Worm (Caenorhabditis elegans): ENCODE results near the gene npr-39.

npr-39 gene

ce11 chrV:10066769-10067168, at the start of gene npr-39:
Gene npr-39, plus strand, starts transcription at chrV:10067069.
- no peak for TF ChIP-seq egrh-3 (GFP tag; IDR thresholded peaks at IDR 0.05)
- no peak for TF ChIP-seq let-607 (tag; optimal IDR thresholded peaks at IDR 0.05)

DNA sequence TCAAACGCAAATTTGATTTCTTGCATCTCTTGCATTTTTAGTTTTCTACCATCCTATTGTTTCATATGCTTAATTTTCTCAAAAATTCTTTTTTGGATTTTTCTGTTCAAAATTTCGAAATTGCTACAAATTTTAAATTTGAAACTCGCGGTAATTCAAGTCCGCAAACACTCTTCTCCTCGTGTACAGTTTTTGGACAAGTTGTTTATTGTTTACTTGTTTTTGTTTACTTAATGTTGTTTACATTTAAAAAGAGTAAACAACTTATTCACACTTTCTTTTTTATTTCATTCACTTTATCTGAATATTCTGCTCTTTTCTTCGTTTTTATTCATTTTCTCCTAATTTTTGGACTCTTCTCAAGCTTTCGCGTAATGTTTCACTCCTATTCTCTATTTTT, 48.6 kb upstream of the npr-39 start:
- TF ChIP-seq lsl-1 (GFP tag; optimal IDR thresholded peaks at IDR 0.05) (peak; percentile 60), gei-17 (GFP tag; optimal IDR thresholded peaks at IDR 0.05) (no peak), dox-1 (GFP tag; IDR thresholded peaks at IDR 0.05) (peak; percentile 33; the same call in 1 of the 2 replicates), mes-4 (tag; optimal IDR thresholded peaks at IDR 0.05) (no peak), nhr-80 (tag; optimal IDR thresholded peaks at IDR 0.05) (no peak), ceh-91 (GFP tag; IDR thresholded peaks at IDR 0.05) (peak; percentile 50; the same call in 1 of the 2 replicates), snpc-1.3 (tag; optimal IDR thresholded peaks at IDR 0.05; ENCODE audit: insufficient read depth) (peak; percentile 37), hlh-12 (tag; optimal IDR thresholded peaks at IDR 0.05) (no peak), F49E8.2 (tag; optimal IDR thresholded peaks at IDR 0.05; ENCODE audit: insufficient read depth) (peak; percentile 71), unc-130 (GFP tag; optimal IDR thresholded peaks at IDR 0.05) (peak; percentile 96), ama-1 (optimal IDR thresholded peaks at IDR 0.05) (no peak), ama-1 (GFP tag; optimal IDR thresholded peaks at IDR 0.05) (no peak), madf-8 (GFP tag; conservative IDR thresholded peaks at IDR 0.05) (peak; percentile 46; the same call in 1 of the 2 replicates), F55B11.4 (tag; optimal IDR thresholded peaks at IDR 0.05; ENCODE audit: borderline replicate concordance, insufficient read depth) (no peak), let-526 (GFP tag; IDR thresholded peaks at IDR 0.05) (no peak), F33H1.4 (GFP tag; IDR thresholded peaks at IDR 0.05) (peak; percentile 26; the same call in 1 of the 2 replicates), athp-1 (tag; optimal IDR thresholded peaks at IDR 0.05) (no peak), efl-1 (GFP tag; optimal IDR thresholded peaks at IDR 0.05) (peak; percentile 63), him-1 (tag; optimal IDR thresholded peaks at IDR 0.05) (peak; percentile 18), egl-18 (GFP tag; IDR thresholded peaks at IDR 0.05) (no peak), nfyb-1 (GFP tag; IDR thresholded peaks at IDR 0.05) (no peak), ets-4 (GFP tag; optimal IDR thresholded peaks at IDR 0.05) (no peak), lin-54 (GFP tag; optimal IDR thresholded peaks at IDR 0.05) (peak; percentile 81), F23B12.7 (tag; optimal IDR thresholded peaks at IDR 0.05; ENCODE audit: insufficient read depth) (peak; percentile 38), ekl-4 (GFP tag; IDR thresholded peaks at IDR 0.05) (no peak), xnd-1 (tag; optimal IDR thresholded peaks at IDR 0.05) (no peak), dpl-1 (GFP tag; optimal IDR thresholded peaks at IDR 0.05) (peak; percentile 64), snpc-4 (GFP tag; optimal IDR thresholded peaks at IDR 0.05) (no peak), snpc-4 (tag; optimal IDR thresholded peaks at IDR 0.05) (peak in 2 of 4 experiments; percentile 36 to 42), rpc-1 (optimal IDR thresholded peaks at IDR 0.05) (no peak), rpc-1 (tag; optimal IDR thresholded peaks at IDR 0.05) (no peak), madf-3 (GFP tag; IDR thresholded peaks at IDR 0.05) (0 out of 2 replicates have a peak, but pooled peaks have one; percentile 59), madf-6 (GFP tag; IDR thresholded peaks at IDR 0.05) (peak; percentile 75), chd-7 (tag; optimal IDR thresholded peaks at IDR 0.05) (no peak), F10E7.11 (tag; optimal IDR thresholded peaks at IDR 0.05) (no peak), B0336.3 (GFP tag; IDR thresholded peaks at IDR 0.05) (no peak), hlh-26 (GFP tag; conservative IDR thresholded peaks at IDR 0.05) (no peak), B0019.2 (GFP tag; conservative IDR thresholded peaks at IDR 0.05) (0 out of 2 replicates have a peak, but pooled peaks have one; percentile 31), hmg-1.2 (GFP tag; IDR thresholded peaks at IDR 0.05) (no peak), snpc-3.4 (tag; optimal IDR thresholded peaks at IDR 0.05) (peak; percentile 88), D2030.7 (GFP tag; IDR thresholded peaks at IDR 0.05) (peak; percentile 80)

Measured in whole organism, young adult.